Worm (Caenorhabditis elegans): Measurements from ENCODE around the gene ZK856.16.

ZK856.16 gene

ce11 chrV:10245615-10246014 is 40.2 kb upstream of the ZK856.16 start:
- TF ChIP-seq nhr-11 (tag; optimal IDR thresholded peaks at IDR 0.05), result no peak
- no peak for TF ChIP-seq ama-1 (optimal IDR thresholded peaks at IDR 0.05)
- TF ChIP-seq fos-1 (tag; optimal IDR thresholded peaks at IDR 0.05), result no peak
- no peak for TF ChIP-seq nhr-129 (tag; optimal IDR thresholded peaks at IDR 0.05)
- no peak for TF ChIP-seq R02D3.7 (tag; optimal IDR thresholded peaks at IDR 0.05)
- TF ChIP-seq nhr-237 (tag; optimal IDR thresholded peaks at IDR 0.05), result no peak
- no peak for TF ChIP-seq nhr-25 (tag; optimal IDR thresholded peaks at IDR 0.05)
- no peak for TF ChIP-seq lsy-2 (tag; optimal IDR thresholded peaks at IDR 0.05)
- no peak for TF ChIP-seq zag-1 (tag; optimal IDR thresholded peaks at IDR 0.05)
- no peak for TF ChIP-seq Y55F3AM.14 (GFP tag; optimal IDR thresholded peaks at IDR 0.05)
- TF ChIP-seq mdl-1 (tag; optimal IDR thresholded peaks at IDR 0.05), result no peak
- TF ChIP-seq snpc-4 (tag; optimal IDR thresholded peaks at IDR 0.05), result no peak
- no peak for TF ChIP-seq mab-5 (tag; optimal IDR thresholded peaks at IDR 0.05)
- no peak for TF ChIP-seq nhr-77 (tag; optimal IDR thresholded peaks at IDR 0.05)
- TF ChIP-seq blmp-1 (tag; optimal IDR thresholded peaks at IDR 0.05; ENCODE audit: insufficient read depth), result no peak
- TF ChIP-seq ztf-11 (tag; optimal IDR thresholded peaks at IDR 0.05), result no peak

ce11 chrV:10244018-10244720 is 38.8 kb upstream of the ZK856.16 start:
- TF ChIP-seq nhr-25 (tag; optimal IDR thresholded peaks at IDR 0.05), result no peak
- no peak for TF ChIP-seq lin-13 (GFP tag; optimal IDR thresholded peaks at IDR 0.05)
- no peak for TF ChIP-seq crh-2 (tag; optimal IDR thresholded peaks at IDR 0.05)
- TF ChIP-seq ztf-1 (GFP tag; conservative IDR thresholded peaks at IDR 0.05), result no peak
- no peak for TF ChIP-seq nhr-129 (tag; optimal IDR thresholded peaks at IDR 0.05)
- TF ChIP-seq ceh-16 (tag; optimal IDR thresholded peaks at IDR 0.05), result no peak
- no peak for TF ChIP-seq blmp-1 (tag; optimal IDR thresholded peaks at IDR 0.05; ENCODE audit: insufficient read depth)
- TF ChIP-seq sma-9 (GFP tag; optimal IDR thresholded peaks at IDR 0.05), result peak; percentile 41
- no peak for TF ChIP-seq sma-9 (tag; optimal IDR thresholded peaks at IDR 0.05)
- TF ChIP-seq egl-27 (tag; optimal IDR thresholded peaks at IDR 0.05), result no peak
- TF ChIP-seq fos-1 (tag; optimal IDR thresholded peaks at IDR 0.05), result peak; percentile 46

ce11 chrV:10243105-10243504 is 37.7 kb upstream of the ZK856.16 start, which contains the start of gene C12D8.9:
C12D8.9 (minus strand) TSS chrV:10243205.
- TF ChIP-seq nhr-25 (tag; optimal IDR thresholded peaks at IDR 0.05), result no peak
- no peak for TF ChIP-seq zag-1 (tag; optimal IDR thresholded peaks at IDR 0.05)
- no peak for TF ChIP-seq mdl-1 (tag; optimal IDR thresholded peaks at IDR 0.05)
- TF ChIP-seq ceh-16 (tag; optimal IDR thresholded peaks at IDR 0.05), result no peak
- no peak for TF ChIP-seq alr-1 (tag; optimal IDR thresholded peaks at IDR 0.05)
- no peak for TF ChIP-seq lsy-2 (tag; optimal IDR thresholded peaks at IDR 0.05)
- no peak for TF ChIP-seq egl-27 (tag; optimal IDR thresholded peaks at IDR 0.05)
- TF ChIP-seq ZK546.5 (tag; optimal IDR thresholded peaks at IDR 0.05), result no peak

- TF ChIP-seq ztf-11 (tag; optimal IDR thresholded peaks at IDR 0.05) (no peak), mbf-1 (tag; optimal IDR thresholded peaks at IDR 0.05) (no peak), unc-39 (tag; optimal IDR thresholded peaks at IDR 0.05) (no peak), nhr-129 (tag; optimal IDR thresholded peaks at IDR 0.05) (no peak), aly-2 (tag; optimal IDR thresholded peaks at IDR 0.05) (no peak), ama-1 (optimal IDR thresholded peaks at IDR 0.05) (no peak), lin-39 (tag; optimal IDR thresholded peaks at IDR 0.05) (no peak), Y55F3AM.14 (GFP tag; optimal IDR thresholded peaks at IDR 0.05) (no peak)
Measured at ce11 chrV:10241121-10241803, 35.9 kb upstream of the ZK856.16 start, which contains the start of the genes C12D8.21 and col-148. C12D8.21 (minus strand) TSS chrV:10241188. col-148 (plus strand) TSS chrV:10241753.

ce11 chrV:10239861-10240260 is 34.5 kb upstream of the ZK856.16 start, which contains the start of gene fipr-8:
fipr-8 (minus strand) TSS chrV:10239961.
- no peak for TF ChIP-seq nhr-25 (tag; optimal IDR thresholded peaks at IDR 0.05)
- TF ChIP-seq sma-9 (GFP tag; optimal IDR thresholded peaks at IDR 0.05), result no peak
- TF ChIP-seq sma-9 (tag; optimal IDR thresholded peaks at IDR 0.05), result no peak
- TF ChIP-seq unc-39 (tag; optimal IDR thresholded peaks at IDR 0.05), result no peak
- no peak for TF ChIP-seq nhr-6 (tag; optimal IDR thresholded peaks at IDR 0.05)
- TF ChIP-seq mab-5 (tag; optimal IDR thresholded peaks at IDR 0.05), result no peak
- TF ChIP-seq dmd-4 (tag; optimal IDR thresholded peaks at IDR 0.05), result no peak
- no peak for TF ChIP-seq unc-55 (GFP tag; optimal IDR thresholded peaks at IDR 0.05)
- no peak for TF ChIP-seq nhr-77 (tag; optimal IDR thresholded peaks at IDR 0.05)
- TF ChIP-seq ceh-82 (tag; optimal IDR thresholded peaks at IDR 0.05), result no peak

Data from whole organism, L2 larva.